Worm (Caenorhabditis elegans) whole organism, L1 larva: ENCODE data around the gene srd-38.

Experiments
- fkh-10 ChIP-seq: sonication (generic microtip); optimal IDR thresholded peaks from 2 replicates; lab custom pipeline; 2017; ENCODE audit warnings: missing biosample characterization, missing genetic modification reagents, missing genetic modification characterization
- lin-13 ChIP-seq: fragments of 150-350 bp; optimal IDR thresholded peaks from 2 replicates; lab custom pipeline; 2014; ENCODE audit warnings: missing biosample characterization, missing genetic modification reagents, missing genetic modification characterization

ce11 chrX:13283462-13283861, 8.1 kb upstream of the srd-38 start:
- no peak for TF ChIP-seq lin-13
- TF ChIP-seq fkh-10 (GFP tag; lab: Kevin White, UChicago) = no peak
